Worm (Caenorhabditis elegans): ENCODE data around the gene msp-32.
"Not testable (repeated sequence)": the region's sequence is repeated elsewhere in the genome, so short reads cannot be mapped to it uniquely, and the experiment has no call there.

DNA sequence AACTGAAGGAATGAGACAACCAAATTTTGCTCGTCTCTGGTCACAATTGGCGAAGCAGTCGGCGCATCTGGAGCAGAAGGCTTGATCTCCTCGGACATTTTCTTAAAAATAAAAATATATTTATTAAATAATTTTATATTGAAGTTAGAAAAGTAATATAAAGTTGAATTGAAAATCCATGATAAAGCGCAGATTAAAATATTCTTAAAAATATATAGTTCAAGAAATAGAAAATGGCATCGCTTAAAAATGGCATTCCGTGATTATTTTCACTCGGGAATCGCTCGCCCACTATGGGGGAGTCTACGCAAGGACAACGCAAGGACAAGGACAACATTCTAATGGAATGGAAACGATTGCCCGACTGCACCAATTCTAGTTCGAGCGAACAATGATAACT lies 5.1 kb downstream of the msp-32 start, which contains the start of gene sgt-1:
- TF ChIP-seq snpc-1.1 (tag; optimal IDR thresholded peaks at IDR 0.05; ENCODE audit: insufficient read depth); dpff-1 (tag; optimal IDR thresholded peaks at IDR 0.05); B0336.3 (GFP tag; IDR thresholded peaks at IDR 0.05); bed-1 (GFP tag; IDR thresholded peaks at IDR 0.05); madf-10 (tag; optimal IDR thresholded peaks at IDR 0.05); let-607 (tag; optimal IDR thresholded peaks at IDR 0.05); F49E8.2 (tag; optimal IDR thresholded peaks at IDR 0.05; ENCODE audit: insufficient read depth); F37B4.10 (GFP tag; IDR thresholded peaks at IDR 0.05); D2030.7 (GFP tag; IDR thresholded peaks at IDR 0.05); unc-62 (GFP tag; optimal IDR thresholded peaks at IDR 0.05); lin-40 (tag; optimal IDR thresholded peaks at IDR 0.05); gei-17 (GFP tag; optimal IDR thresholded peaks at IDR 0.05): not testable (repeated sequence)
